Fruit fly (Drosophila melanogaster) whole organism, embryonic: ENCODE data around the gene CG10311.

Experiments used
- Awh ChIP-seq: fragments of 200-800 bp; sonication (Bioruptor generic); IDR thresholded peaks from 2 replicates; pipeline ENCODE4, ENCODE4 v1.3.6; 2022; ENCODE audit warnings: missing biosample characterization, missing genetic modification characterization
- CG10267 ChIP-seq: fragments of 200-800 bp; sonication (Bioruptor generic); optimal IDR thresholded peaks from 2 replicates; lab custom pipeline; 2018; ENCODE audit warnings: missing biosample characterization, mild to moderate bottlenecking, missing genetic modification characterization, moderate library complexity
- CG15514 ChIP-seq: fragments of 200-800 bp; sonication (Bioruptor generic); optimal IDR thresholded peaks from 3 replicates; lab custom pipeline; 2017; ENCODE audit warnings: missing biosample characterization, missing genetic modification characterization, mild to moderate bottlenecking, moderate library complexity, missing genetic modification reagents
- CG16863 ChIP-seq: fragments of 200-800 bp; sonication (Bioruptor generic); optimal IDR thresholded peaks from 3 replicates; lab custom pipeline; 2016; ENCODE audit warnings: missing biosample characterization, missing genetic modification characterization
- CG17912 ChIP-seq: fragments of 200-800 bp; sonication (Bioruptor generic); optimal IDR thresholded peaks from 2 replicates; lab custom pipeline; 2018; ENCODE audit warnings: missing biosample characterization, mild to moderate bottlenecking, missing genetic modification characterization
- CG1792 ChIP-seq: fragments of 200-800 bp; sonication (Bioruptor generic); optimal IDR thresholded peaks from 2 replicates; lab custom pipeline; 2016; ENCODE audit warnings: missing biosample characterization, missing genetic modification characterization
- CG3065 ChIP-seq: fragments of 200-800 bp; sonication (Bioruptor generic); optimal IDR thresholded peaks from 2 replicates; lab custom pipeline; 2016; ENCODE audit warnings: missing biosample characterization, missing genetic modification characterization
- CG31365 ChIP-seq: fragments of 200-800 bp; sonication (Bioruptor generic); optimal IDR thresholded peaks from 2 replicates; lab custom pipeline; 2018; ENCODE audit warnings: missing biosample characterization, mild to moderate bottlenecking, missing genetic modification characterization
- CG3847 ChIP-seq: fragments of 200-800 bp; sonication (Bioruptor generic); IDR thresholded peaks from 2 replicates; pipeline ENCODE4 v1.3.6; 2022; ENCODE audit warnings: missing biosample characterization, missing genetic modification characterization
- CG4328 ChIP-seq: fragments of 200-800 bp; sonication (Bioruptor generic); optimal IDR thresholded peaks from 3 replicates; lab custom pipeline; 2017; ENCODE audit warnings: missing biosample characterization, missing genetic modification reagents, missing genetic modification characterization
- CG4707 ChIP-seq: fragments of 200-800 bp; sonication (Bioruptor generic); optimal IDR thresholded peaks from 2 replicates; lab custom pipeline; 2018; ENCODE audit warnings: missing biosample characterization, mild to moderate bottlenecking, missing genetic modification characterization, moderate library complexity
- CG4854 ChIP-seq: fragments of 200-800 bp; sonication (Bioruptor generic); optimal IDR thresholded peaks from 2 replicates; lab custom pipeline; 2016; ENCODE audit warnings: missing biosample characterization, missing genetic modification characterization, inconsistent platforms
- CG6254 ChIP-seq: fragments of 200-800 bp; sonication (Bioruptor generic); optimal IDR thresholded peaks from 3 replicates; lab custom pipeline; 2017; ENCODE audit warnings: mild to moderate bottlenecking, missing biosample characterization, missing genetic modification reagents, missing genetic modification characterization
- CG6654 ChIP-seq: fragments of 200-800 bp; sonication (Bioruptor generic); optimal IDR thresholded peaks from 2 replicates; lab custom pipeline; 2017; ENCODE audit warnings: missing biosample characterization, mild to moderate bottlenecking, missing genetic modification characterization
- CG8478 ChIP-seq: fragments of >200 bp; optimal IDR thresholded peaks from 2 replicates; lab custom pipeline; 2018
- CG9797 ChIP-seq: fragments of 200-800 bp; sonication (Bioruptor generic); optimal IDR thresholded peaks from 3 replicates; lab custom pipeline; 2018; ENCODE audit warnings: missing biosample characterization, mild to moderate bottlenecking, missing genetic modification characterization
- CHES-1-like ChIP-seq: fragments of 200-800 bp; sonication (Bioruptor generic); optimal IDR thresholded peaks from 2 replicates; lab custom pipeline; 2016; ENCODE audit warnings: missing biosample characterization, missing genetic modification characterization
- Elba2 ChIP-seq: fragments of 200-800 bp; sonication (Bioruptor generic); optimal IDR thresholded peaks from 3 replicates; lab custom pipeline; 2016; ENCODE audit warnings: missing biosample characterization, missing genetic modification characterization
- HLH4C ChIP-seq: fragments of 200-800 bp; sonication (Bioruptor generic); IDR thresholded peaks from 3 replicates; pipeline ENCODE4 v1.3.6; 2022; ENCODE audit warnings: missing biosample characterization, missing genetic modification characterization; ENCODE audit not compliant: partially characterized antibody
- Lhr ChIP-seq: fragments of 200-800 bp; sonication (Bioruptor generic); optimal IDR thresholded peaks from 3 replicates; lab custom pipeline; 2017; ENCODE audit warnings: mild to moderate bottlenecking, missing biosample characterization, missing genetic modification reagents, missing genetic modification characterization
- Med ChIP-seq: fragments of 200-800 bp; sonication (Bioruptor generic); peaks from one replicate; lab custom pipeline; 2016; ENCODE audit warnings: missing biosample characterization, missing genetic modification characterization, mild to moderate bottlenecking, inconsistent platforms, moderate library complexity
- Mes4 ChIP-seq: fragments of 200-800 bp; sonication (Bioruptor generic); optimal IDR thresholded peaks from 2 replicates; lab custom pipeline; 2016; ENCODE audit warnings: missing biosample characterization, missing genetic modification characterization
- Myb ChIP-seq: fragments of 200-800 bp; sonication (Bioruptor generic); optimal IDR thresholded peaks from 2 replicates; lab custom pipeline; 2016; ENCODE audit warnings: missing biosample characterization, missing genetic modification characterization
- Neu2 ChIP-seq: fragments of 200-800 bp; sonication (Bioruptor generic); optimal IDR thresholded peaks from 3 replicates; lab custom pipeline; 2016; ENCODE audit warnings: missing biosample characterization, missing genetic modification characterization, borderline replicate concordance
- Pdp1 ChIP-seq, 2 experiments: fragments of 200-800 bp; sonication (Bioruptor generic); optimal IDR thresholded peaks; 3 replicates each; lab custom pipeline; 2016; ENCODE audit warnings: missing biosample characterization in 2 of 2, missing genetic modification characterization in 2 of 2, mild to moderate bottlenecking in 1 of 2, moderate library complexity in 1 of 2
- Ssrp ChIP-seq: fragments of 200-800 bp; sonication (Bioruptor generic); optimal IDR thresholded peaks from 2 replicates; lab custom pipeline; 2018; ENCODE audit warnings: missing biosample characterization, mild to moderate bottlenecking, missing genetic modification characterization, moderate library complexity
- Stat92E ChIP-seq, 3 experiments: fragments of >200 bp in 2 of 3; fragments of 200-800 bp in 1 of 3; sonication (Bioruptor generic) in 1 of 3; optimal IDR thresholded peaks; 2 replicates each; lab custom pipeline; 2017 to 2019; ENCODE audit warnings: missing biosample characterization in 3 of 3, missing genetic modification characterization in 3 of 3, mild to moderate bottlenecking in 1 of 3, moderate library complexity in 1 of 3
- Xbp1 ChIP-seq: fragments of 200-800 bp; sonication (Bioruptor generic); optimal IDR thresholded peaks from 3 replicates; lab custom pipeline; 2016; ENCODE audit warnings: missing biosample characterization, mild to moderate bottlenecking, missing genetic modification characterization
- ab ChIP-seq: fragments of 200-800 bp; sonication (Bioruptor generic); optimal IDR thresholded peaks from 2 replicates; lab custom pipeline; 2016; ENCODE audit warnings: missing biosample characterization, missing genetic modification characterization
- ash1 ChIP-seq: fragments of 200-800 bp; sonication (Bioruptor generic); optimal IDR thresholded peaks from 2 replicates; lab custom pipeline; 2018; ENCODE audit warnings: missing biosample characterization, mild to moderate bottlenecking, missing genetic modification characterization
- ci ChIP-seq: fragments of 200-800 bp; sonication (Bioruptor generic); IDR thresholded peaks from 3 replicates; pipeline ENCODE4 v1.3.6; 2022; ENCODE audit warnings: missing biosample characterization, missing genetic modification characterization
- cwo ChIP-seq: fragments of 200-800 bp; sonication (Bioruptor generic); optimal IDR thresholded peaks from 3 replicates; lab custom pipeline; 2017; ENCODE audit warnings: missing biosample characterization, missing genetic modification characterization, mild to moderate bottlenecking, moderate library complexity, missing genetic modification reagents
- dm ChIP-seq: fragments of 200-800 bp; sonication (Bioruptor generic); optimal IDR thresholded peaks from 3 replicates; lab custom pipeline; 2016; ENCODE audit warnings: missing biosample characterization, missing genetic modification characterization
- esg ChIP-seq: fragments of 200-800 bp; sonication (Bioruptor generic); conservative IDR thresholded peaks from 2 replicates; pipeline ENCODE4 v1.3.6; 2022; ENCODE audit warnings: missing biosample characterization, missing genetic modification characterization
- gem ChIP-seq: fragments of 200-800 bp; sonication (Bioruptor generic); optimal IDR thresholded peaks from 2 replicates; lab custom pipeline; 2019; ENCODE audit warnings: missing biosample characterization, mild to moderate bottlenecking, missing genetic modification characterization, moderate library complexity
- h ChIP-seq: fragments of >200 bp; optimal IDR thresholded peaks from 2 replicates; lab custom pipeline; 2017
- hbn ChIP-seq: fragments of 200-800 bp; sonication (Bioruptor generic); IDR thresholded peaks from 2 replicates; pipeline ENCODE4 v1.3.6; 2022; ENCODE audit warnings: missing biosample characterization, missing genetic modification characterization; ENCODE audit not compliant: partially characterized antibody
- hkb ChIP-seq, 2 experiments: fragments of 200-800 bp in 1 of 2; fragments of >200 bp in 1 of 2; sonication (Bioruptor generic) in 1 of 2; IDR thresholded peaks in 1 of 2; optimal IDR thresholded peaks in 1 of 2; 2 replicates each; pipeline versions ENCODE4 v1.3.6 to Lab custom; 2017 to 2022; ENCODE audit warnings: missing biosample characterization in 1 of 2, missing genetic modification characterization in 1 of 2
- klu ChIP-seq: fragments of 200-800 bp; sonication (Bioruptor generic); IDR thresholded peaks from 2 replicates; pipeline ENCODE4 v1.3.6; 2022; ENCODE audit warnings: missing biosample characterization, missing genetic modification characterization
- lmd ChIP-seq: fragments of 200-800 bp; sonication (Bioruptor generic); IDR thresholded peaks from 2 replicates; pipeline ENCODE4 v1.3.6; 2022; ENCODE audit warnings: missing biosample characterization, missing genetic modification characterization
- nerfin-1 ChIP-seq: fragments of 200-800 bp; sonication (Bioruptor generic); optimal IDR thresholded peaks from 3 replicates; lab custom pipeline; 2019; ENCODE audit warnings: missing biosample characterization, mild to moderate bottlenecking, missing genetic modification characterization, moderate library complexity
- pan ChIP-seq, 4 experiments: fragments of >200 bp in 3 of 4; fragments of 200-800 bp in 1 of 4; sonication (Bioruptor generic) in 1 of 4; optimal IDR thresholded peaks in 3 of 4; IDR thresholded peaks in 1 of 4; 2 replicates each; pipeline versions ENCODE4 v1.3.6 to Lab custom; 2017 to 2022; ENCODE audit warnings: missing biosample characterization in 2 of 4, missing genetic modification characterization in 2 of 4, mixed read lengths in 1 of 4
- pum ChIP-seq: fragments of 200-800 bp; sonication (Bioruptor generic); optimal IDR thresholded peaks from 2 replicates; lab custom pipeline; 2016; ENCODE audit warnings: missing biosample characterization, missing genetic modification characterization
- pzg ChIP-seq: fragments of 200-800 bp; sonication (Bioruptor generic); optimal IDR thresholded peaks from 3 replicates; lab custom pipeline; 2018; ENCODE audit warnings: missing biosample characterization, mild to moderate bottlenecking, missing genetic modification characterization, moderate library complexity
- repo ChIP-seq: fragments of 200-800 bp; sonication (Bioruptor generic); optimal IDR thresholded peaks from 2 replicates; lab custom pipeline; 2016; ENCODE audit warnings: missing biosample characterization, missing genetic modification characterization
- sd ChIP-seq: fragments of 200-800 bp; sonication (Bioruptor generic); optimal IDR thresholded peaks from 3 replicates; lab custom pipeline; 2018; ENCODE audit warnings: missing biosample characterization, mild to moderate bottlenecking, missing genetic modification characterization, moderate library complexity
- shn ChIP-seq: fragments of 200-800 bp; sonication (Bioruptor generic); optimal IDR thresholded peaks from 3 replicates; lab custom pipeline; 2016; ENCODE audit warnings: missing biosample characterization, missing genetic modification characterization
- sim ChIP-seq: fragments of 200-800 bp; sonication (Bioruptor generic); IDR thresholded peaks from 2 replicates; pipeline ENCODE4 v1.3.6; 2022; ENCODE audit warnings: missing biosample characterization, missing genetic modification characterization
- z ChIP-seq: fragments of 200-800 bp; sonication (Bioruptor generic); IDR thresholded peaks from 3 replicates; pipeline ENCODE4 v1.3.6; 2022; ENCODE audit warnings: missing biosample characterization, missing genetic modification characterization

CG10311 gene

dm6 chr3R:16349111-16349655 is 7.6 kb downstream of the CG10311 start, which contains the start of the genes CG14879 and Manf:
TSS of gene CG14879 (minus strand) at chr3R:16349226.
TSS of gene Manf (plus strand) at chr3R:16349404.
- TF ChIP-seq CG16863 (peak; percentile 100), CG9797 (peak; percentile 90), ab (GFP tag; lab: Kevin White, UChicago) (no peak), sd (tag; lab: Kevin White, UChicago) (peak; percentile 99), cwo (GFP tag; lab: Kevin White, UChicago) (peak; percentile 31), CG1792 (GFP tag; lab: Kevin White, UChicago) (no peak), pum (GFP tag; lab: Kevin White, UChicago) (no peak), Med (GFP tag; lab: Kevin White, UChicago) (peak; percentile 84), CG8478 (lab: Kevin White, UChicago) (no peak), nerfin-1 (tag; lab: Kevin White, UChicago) (peak; percentile 72), z (GFP tag; lab: Robert Waterston, UW) (no peak), Xbp1 (peak; percentile 82), ci (GFP tag; lab: Robert Waterston, UW) (peak; percentile 61; the same call in 1 of the 3 replicates), sim (GFP tag; lab: Robert Waterston, UW) (no peak), CG15514 (GFP tag; lab: Kevin White, UChicago) (peak; percentile 77), Stat92E (GFP tag; optimal IDR thresholded peaks at IDR 0.05; lab: Kevin White, UChicago) (peak in 1 of 3 experiments; percentile 8), CG6254 (GFP tag; lab: Kevin White, UChicago) (no peak), CG4707 (GFP tag; lab: Kevin White, UChicago) (no peak), Mes4 (GFP tag; lab: Kevin White, UChicago) (no peak), CHES-1-like (peak; percentile 10), Neu2 (GFP tag; lab: Kevin White, UChicago) (no peak), Myb (GFP tag; lab: Kevin White, UChicago) (peak; percentile 6), shn (GFP tag; lab: Kevin White, UChicago) (no peak), klu (no peak), CG6654 (GFP tag; lab: Kevin White, UChicago) (no peak), CG4328 (no peak), lmd (GFP tag; lab: Robert Waterston, UW) (no peak), Awh (GFP tag; lab: Robert Waterston, UW) (no peak), pzg (GFP tag; lab: Kevin White, UChicago) (peak; percentile 86), CG10267 (tag; lab: Kevin White, UChicago) (peak; percentile 38), Ssrp (tag; lab: Kevin White, UChicago) (no peak), repo (GFP tag; lab: Kevin White, UChicago) (no peak), hbn (peak; percentile 43), dm (GFP tag; lab: Kevin White, UChicago) (peak; percentile 35), CG31365 (no peak), Elba2 (GFP tag; lab: Kevin White, UChicago) (peak; percentile 67), CG4854 (GFP tag; lab: Kevin White, UChicago) (no peak), Lhr (GFP tag; lab: Kevin White, UChicago) (no peak), h (no peak), hkb (optimal IDR thresholded peaks at IDR 0.05; lab: Kevin White, UChicago) (no peak), hkb (GFP tag; IDR thresholded peaks at IDR 0.05; lab: Robert Waterston, UW) (no peak), esg (GFP tag; lab: Robert Waterston, UW) (no peak), CG3847 (no peak), pan (optimal IDR thresholded peaks at IDR 0.05; lab: Kevin White, UChicago) (no peak), pan (GFP tag; optimal IDR thresholded peaks at IDR 0.05 in 1 of 2, IDR thresholded peaks at IDR 0.05 in 1 of 2) (peak in 1 of 2 experiments; percentile 27), CG3065 (GFP tag; lab: Kevin White, UChicago) (no peak), CG17912 (GFP tag; lab: Kevin White, UChicago) (peak; percentile 30), gem (peak; percentile 85), ash1 (GFP tag; lab: Kevin White, UChicago) (no peak), HLH4C (GFP tag; lab: Robert Waterston, UW) (peak; percentile 57; the same call in 2 of the 3 replicates), Pdp1 (GFP tag; optimal IDR thresholded peaks at IDR 0.05; lab: Kevin White, UChicago) (peak in 1 of 2 experiments; percentile 26)
